Fruit fly (Drosophila melanogaster) whole organism, adult: Measurements from ENCODE around the gene CG44006.

ENCODE experiments used
- CG11617 ChIP-seq: fragments of 200-800 bp; sonication (Bioruptor generic); optimal IDR thresholded peaks from 2 replicates; lab custom pipeline; 2017; ENCODE audit warnings: mild to moderate bottlenecking, missing biosample characterization, missing genetic modification reagents, missing genetic modification characterization
- CG12768 ChIP-seq: fragments of 200-800 bp; sonication (Bioruptor generic); optimal IDR thresholded peaks from 2 replicates; lab custom pipeline; 2017; ENCODE audit warnings: missing biosample characterization, missing genetic modification characterization, mild to moderate bottlenecking, moderate library complexity, missing genetic modification reagents
- CG14711 ChIP-seq: fragments of 200-800 bp; sonication (Bioruptor generic); optimal IDR thresholded peaks from 2 replicates; lab custom pipeline; 2018; ENCODE audit warnings: missing biosample characterization, mild to moderate bottlenecking, missing genetic modification characterization, moderate library complexity
- CG1620 ChIP-seq: fragments of 200-800 bp; sonication (Bioruptor generic); optimal IDR thresholded peaks from 2 replicates; lab custom pipeline; 2016; ENCODE audit warnings: missing biosample characterization, missing genetic modification characterization
- CG33017 ChIP-seq: fragments of 200-800 bp; sonication (Bioruptor generic); optimal IDR thresholded peaks from 2 replicates; lab custom pipeline; 2018; ENCODE audit warnings: missing biosample characterization, mild to moderate bottlenecking, missing genetic modification characterization, moderate library complexity
- CG5204 ChIP-seq: fragments of 200-800 bp; sonication (Bioruptor generic); optimal IDR thresholded peaks from 2 replicates; lab custom pipeline; 2016; ENCODE audit warnings: missing biosample characterization, missing genetic modification characterization
- CG7045 ChIP-seq: fragments of 200-800 bp; sonication (Bioruptor generic); optimal IDR thresholded peaks from 2 replicates; lab custom pipeline; 2017; ENCODE audit warnings: missing biosample characterization, mild to moderate bottlenecking, missing genetic modification characterization
- CG7101 ChIP-seq: fragments of 200-800 bp; sonication (Bioruptor generic); optimal IDR thresholded peaks from 2 replicates; lab custom pipeline; 2018; ENCODE audit warnings: missing biosample characterization, mild to moderate bottlenecking, missing genetic modification characterization, moderate library complexity
- Clk ChIP-seq: fragments of 200-800 bp; sonication (Bioruptor generic); optimal IDR thresholded peaks from 2 replicates; lab custom pipeline; 2017; ENCODE audit warnings: missing biosample characterization, missing genetic modification characterization
- Crg-1 ChIP-seq: fragments of 200-800 bp; sonication (Bioruptor generic); optimal IDR thresholded peaks from 2 replicates; lab custom pipeline; 2016; ENCODE audit warnings: missing biosample characterization, missing genetic modification characterization
- Hr96 ChIP-seq: fragments of 200-800 bp; sonication (Bioruptor generic); optimal IDR thresholded peaks from 2 replicates; lab custom pipeline; 2016; ENCODE audit warnings: missing biosample characterization, missing genetic modification characterization
- Mnt ChIP-seq: fragments of 200-800 bp; sonication (Bioruptor generic); optimal IDR thresholded peaks from 2 replicates; lab custom pipeline; 2016; ENCODE audit warnings: missing biosample characterization, mild to moderate bottlenecking, missing genetic modification characterization
- bab1 ChIP-seq: fragments of 200-800 bp; sonication (Bioruptor generic); optimal IDR thresholded peaks from 3 replicates; lab custom pipeline; 2019; ENCODE audit warnings: missing biosample characterization, mild to moderate bottlenecking, missing genetic modification characterization, moderate library complexity
- cic ChIP-seq: fragments of 200-800 bp; sonication (Bioruptor generic); optimal IDR thresholded peaks from 2 replicates; lab custom pipeline; 2017; ENCODE audit warnings: missing biosample characterization, mild to moderate bottlenecking, missing genetic modification characterization, moderate library complexity
- cnc ChIP-seq, 2 experiments: fragments of >200 bp; optimal IDR thresholded peaks; 2 replicates each; lab custom pipeline; 2017
- kay ChIP-seq: fragments of 200-800 bp; sonication (Bioruptor generic); peaks from one replicate; lab custom pipeline; 2016; ENCODE audit warnings: missing biosample characterization, missing genetic modification characterization, borderline replicate concordance
- ovo ChIP-seq: fragments of 200-800 bp; sonication (Bioruptor generic); optimal IDR thresholded peaks from 2 replicates; lab custom pipeline; 2016; ENCODE audit warnings: missing biosample characterization, missing genetic modification characterization
- pad ChIP-seq: fragments of 200-800 bp; sonication (Bioruptor generic); optimal IDR thresholded peaks from 3 replicates; lab custom pipeline; 2017; ENCODE audit warnings: missing biosample characterization, missing genetic modification characterization, mild to moderate bottlenecking, moderate library complexity, missing genetic modification reagents
- tj ChIP-seq: fragments of 200-800 bp; sonication (Bioruptor generic); optimal IDR thresholded peaks from 3 replicates; lab custom pipeline; 2017; ENCODE audit warnings: missing biosample characterization, mild to moderate bottlenecking, missing genetic modification characterization, moderate library complexity
- toe ChIP-seq: fragments of 200-800 bp; sonication (Bioruptor generic); optimal IDR thresholded peaks from 2 replicates; lab custom pipeline; 2016; ENCODE audit warnings: missing biosample characterization, missing genetic modification characterization

The CG44006 gene

dm6 chr3L:18072023-18072422 lies 2.1 kb upstream of the CG44006 start, which contains the start of gene CG44005:
Gene CG44005, minus strand, starts transcription at chr3L:18072123.
- no peak for TF ChIP-seq CG33017 (tag; lab: Kevin White, UChicago)
- TF ChIP-seq pad (GFP tag; lab: Kevin White, UChicago), result peak; percentile 88

- TF ChIP-seq CG7101 (tag; lab: Kevin White, UChicago) (no peak), cnc (optimal IDR thresholded peaks at IDR 0.05; lab: Kevin White, UChicago) (no peak), CG5204 (peak; percentile 25), CG7045 (GFP tag; lab: Kevin White, UChicago) (no peak), CG12768 (GFP tag; lab: Kevin White, UChicago) (no peak), CG14711 (tag; lab: Kevin White, UChicago) (no peak), toe (GFP tag; lab: Kevin White, UChicago) (no peak)
Measured at dm6 chr3L:18064632-18065482, 5.1 kb downstream of the CG44006 start, which contains the start of gene Eip75B. Gene Eip75B, minus strand, starts transcription at chr3L:18064696.

- TF ChIP-seq CG12768 (GFP tag; lab: Kevin White, UChicago) (peak; percentile 85), kay (peak; percentile 87), CG14711 (tag; lab: Kevin White, UChicago) (peak; percentile 78), pad (GFP tag; lab: Kevin White, UChicago) (peak; percentile 62), Clk (GFP tag; lab: Kevin White, UChicago) (peak; percentile 13), CG7045 (GFP tag; lab: Kevin White, UChicago) (peak; percentile 87), bab1 (GFP tag; lab: Kevin White, UChicago) (peak; percentile 60), ovo (peak; percentile 9), CG7101 (tag; lab: Kevin White, UChicago) (peak; percentile 83), CG5204 (peak; percentile 75), CG1620 (no peak), tj (GFP tag; lab: Kevin White, UChicago) (peak; percentile 70), cnc (optimal IDR thresholded peaks at IDR 0.05; lab: Kevin White, UChicago) (peak in 1 of 2 experiments; percentile 23), CG11617 (peak; percentile 85), toe (GFP tag; lab: Kevin White, UChicago) (peak; percentile 65), cic (GFP tag; lab: Kevin White, UChicago) (peak; percentile 75), Mnt (GFP tag; lab: Kevin White, UChicago) (peak; percentile 47), CG33017 (tag; lab: Kevin White, UChicago) (peak; percentile 91), Hr96 (GFP tag; lab: Kevin White, UChicago) (peak; percentile 30), Crg-1 (GFP tag; lab: Kevin White, UChicago) (peak; percentile 46)
Measured at dm6 chr3L:18062959-18063510, 6.9 kb downstream of the CG44006 start.

dm6 chr3L:18061713-18062365 lies 8.1 kb downstream of the CG44006 start:
- TF ChIP-seq Mnt (GFP tag; lab: Kevin White, UChicago) (no peak), cnc (optimal IDR thresholded peaks at IDR 0.05; lab: Kevin White, UChicago) (no peak), kay (peak; percentile 18), CG33017 (tag; lab: Kevin White, UChicago) (peak; percentile 60), CG7101 (tag; lab: Kevin White, UChicago) (no peak), toe (GFP tag; lab: Kevin White, UChicago) (no peak), Hr96 (GFP tag; lab: Kevin White, UChicago) (no peak), cic (GFP tag; lab: Kevin White, UChicago) (peak; percentile 38), tj (GFP tag; lab: Kevin White, UChicago) (no peak), ovo (no peak), bab1 (GFP tag; lab: Kevin White, UChicago) (no peak), CG12768 (GFP tag; lab: Kevin White, UChicago) (no peak), Clk (GFP tag; lab: Kevin White, UChicago) (no peak), CG7045 (GFP tag; lab: Kevin White, UChicago) (peak; percentile 22), CG14711 (tag; lab: Kevin White, UChicago) (peak; percentile 7), pad (GFP tag; lab: Kevin White, UChicago) (no peak), CG1620 (no peak), CG11617 (no peak), Crg-1 (GFP tag; lab: Kevin White, UChicago) (no peak), CG5204 (no peak)

- no peak for TF ChIP-seq bab1 (GFP tag; lab: Kevin White, UChicago)
- TF ChIP-seq cnc (optimal IDR thresholded peaks at IDR 0.05; lab: Kevin White, UChicago), result no peak
- no peak for TF ChIP-seq kay
Measured at dm6 chr3L:18061240-18061639, 8.7 kb downstream of the CG44006 start.
